Worm (Caenorhabditis elegans): ENCODE data around the gene pak-2.

- TF ChIP-seq ces-1 (GFP tag; optimal IDR thresholded peaks at IDR 0.05) = no peak
- TF ChIP-seq lsy-2 (tag; optimal IDR thresholded peaks at IDR 0.05) = no peak
- TF ChIP-seq unc-62 (GFP tag; optimal IDR thresholded peaks at IDR 0.05) = no peak
- no peak for TF ChIP-seq ceh-39 (tag; optimal IDR thresholded peaks at IDR 0.05)
- no peak for TF ChIP-seq ztf-11 (tag; optimal IDR thresholded peaks at IDR 0.05)
Observed at ce11 chrV:11075209-11076027, 36.2 kb upstream of the pak-2 start.

Data from whole organism, mixed stage, embryonic.